Worm (Caenorhabditis elegans): ENCODE measurements around the gene clip-1.

clip-1 gene

ce11 chrIII:9239983-9240382 lies 28.9 kb downstream of the clip-1 start, which contains the start of gene saeg-2 (continued):
- TF ChIP-seq mel-28 (tag; optimal IDR thresholded peaks at IDR 0.05; ENCODE audit: borderline replicate concordance) (no peak), madf-8 (GFP tag; conservative IDR thresholded peaks at IDR 0.05) (no peak), Y56A3A.18 (GFP tag; IDR thresholded peaks at IDR 0.05) (no peak), sea-2 (GFP tag; IDR thresholded peaks at IDR 0.05) (no peak)

- TF ChIP-seq nhr-80 (tag; optimal IDR thresholded peaks at IDR 0.05): peak; percentile 54
- TF ChIP-seq atf-7 (tag; optimal IDR thresholded peaks at IDR 0.05): no peak
These were observed 31.2 kb downstream of the clip-1 start for ce11 chrIII:9237626-9238025.

- TF ChIP-seq madf-6 (GFP tag; IDR thresholded peaks at IDR 0.05) (no peak), Y95B8A.8 (GFP tag; IDR thresholded peaks at IDR 0.05) (no peak), ceh-91 (GFP tag; IDR thresholded peaks at IDR 0.05) (no peak), repo-1 (tag; optimal IDR thresholded peaks at IDR 0.05) (no peak), nfya-2 (GFP tag; IDR thresholded peaks at IDR 0.05) (no peak), dpff-1 (tag; optimal IDR thresholded peaks at IDR 0.05) (no peak), pha-4 (tag; optimal IDR thresholded peaks at IDR 0.05) (no peak), zim-3 (tag; optimal IDR thresholded peaks at IDR 0.05) (no peak), dox-1 (GFP tag; IDR thresholded peaks at IDR 0.05) (no peak), hmg-1.2 (GFP tag; IDR thresholded peaks at IDR 0.05) (no peak), lin-26 (GFP tag; IDR thresholded peaks at IDR 0.05) (no peak), hsf-1 (GFP tag; IDR thresholded peaks at IDR 0.05) (no peak), lir-1 (GFP tag; conservative IDR thresholded peaks at IDR 0.05) (no peak), F22D6.2 (tag; optimal IDR thresholded peaks at IDR 0.05) (no peak), T07F8.4 (tag; optimal IDR thresholded peaks at IDR 0.05) (no peak), bed-2 (GFP tag; IDR thresholded peaks at IDR 0.05) (no peak), bed-1 (GFP tag; IDR thresholded peaks at IDR 0.05) (no peak)
These were observed 32.6 kb downstream of the clip-1 start, which contains the start of gene T23G5.2 for ce11 chrIII:9236228-9236627. Gene T23G5.2 (minus strand): TSS chrIII:9236328.

ce11 chrIII:9231173-9231572 lies 37.7 kb downstream of the clip-1 start, which contains the start of gene T23G5.3:
Gene T23G5.3 (minus strand): TSS chrIII:9231273.
- no peak for TF ChIP-seq rcor-1 (GFP tag; IDR thresholded peaks at IDR 0.05)
- no peak for TF ChIP-seq hrde-1 (tag; optimal IDR thresholded peaks at IDR 0.05; ENCODE audit: borderline replicate concordance)
- TF ChIP-seq Y79H2A.3 (GFP tag; conservative IDR thresholded peaks at IDR 0.05): no peak
- TF ChIP-seq cebp-2 (GFP tag; IDR thresholded peaks at IDR 0.05): no peak
- no peak for TF ChIP-seq cebp-1 (GFP tag; IDR thresholded peaks at IDR 0.05)
- TF ChIP-seq cebp-1 (tag; optimal IDR thresholded peaks at IDR 0.05): no peak
- TF ChIP-seq nfyb-1 (GFP tag; IDR thresholded peaks at IDR 0.05): no peak

- TF ChIP-seq unc-130 (GFP tag; optimal IDR thresholded peaks at IDR 0.05) (peak; percentile 26), atf-7 (tag; optimal IDR thresholded peaks at IDR 0.05) (no peak), zfh-2 (GFP tag; conservative IDR thresholded peaks at IDR 0.05) (no peak), ztf-28 (GFP tag; IDR thresholded peaks at IDR 0.05) (no peak), F22D6.2 (tag; optimal IDR thresholded peaks at IDR 0.05) (no peak), madf-8 (GFP tag; conservative IDR thresholded peaks at IDR 0.05) (peak; percentile 90), rpc-1 (optimal IDR thresholded peaks at IDR 0.05) (no peak), rpc-1 (tag; optimal IDR thresholded peaks at IDR 0.05) (no peak), pha-4 (tag; optimal IDR thresholded peaks at IDR 0.05) (no peak), tlf-1 (GFP tag; optimal IDR thresholded peaks at IDR 0.05) (peak; percentile 42), sdz-38 (tag; optimal IDR thresholded peaks at IDR 0.05) (no peak), F23B12.7 (tag; optimal IDR thresholded peaks at IDR 0.05; ENCODE audit: insufficient read depth) (no peak), ceh-58 (GFP tag; IDR thresholded peaks at IDR 0.05) (no peak), F49E8.2 (tag; optimal IDR thresholded peaks at IDR 0.05; ENCODE audit: insufficient read depth) (peak; percentile 72), attf-3 (GFP tag; conservative IDR thresholded peaks at IDR 0.05) (no peak), sea-2 (GFP tag; IDR thresholded peaks at IDR 0.05) (no peak), aptf-3 (GFP tag; IDR thresholded peaks at IDR 0.05) (no peak), ztf-26 (tag; optimal IDR thresholded peaks at IDR 0.05) (no peak), snpc-3.4 (tag; optimal IDR thresholded peaks at IDR 0.05) (peak; percentile 93), nhr-80 (tag; optimal IDR thresholded peaks at IDR 0.05) (no peak)
These were observed 40.1 kb downstream of the clip-1 start, which contains the start of gene rnr-1 for ce11 chrIII:9228722-9229121. Gene rnr-1 (minus strand): TSS chrIII:9228798.

All from whole organism, young adult.